Worm (Caenorhabditis elegans): ENCODE data around the gene sdz-12.

ce11 chrII:3736893-3737375 is 5.3 kb upstream of the sdz-12 start, which contains the start of gene F12E12.6:
- TF ChIP-seq fos-1 (tag; optimal IDR thresholded peaks at IDR 0.05) (no peak), ztf-4 (tag; optimal IDR thresholded peaks at IDR 0.05) (no peak), snpc-4 (tag; optimal IDR thresholded peaks at IDR 0.05) (no peak), nhr-11 (tag; optimal IDR thresholded peaks at IDR 0.05) (no peak), nhr-77 (tag; optimal IDR thresholded peaks at IDR 0.05) (no peak), nhr-237 (tag; optimal IDR thresholded peaks at IDR 0.05) (no peak), isw-1 (GFP tag; IDR thresholded peaks at IDR 0.05) (no peak), jun-1 (tag; optimal IDR thresholded peaks at IDR 0.05) (no peak), C34B4.2 (tag; optimal IDR thresholded peaks at IDR 0.05) (no peak)

Measured in whole organism, L1 larva.